Fruit fly (Drosophila melanogaster): Measurements from ENCODE around the gene CG15888.

Gene CG15888

dm6 chr3R:13286118-13286579, at the start of gene CG15888:
CG15888 (minus strand) TSS chr3R:13286529.
- no peak for TF ChIP-seq CG17806 (tag; optimal IDR thresholded peaks at IDR 0.05)
- TF ChIP-seq CG4496 (GFP tag; IDR thresholded peaks at IDR 0.05): no peak
- TF ChIP-seq CG32121 (GFP tag; IDR thresholded peaks at IDR 0.05): no peak
- no peak for TF ChIP-seq gl (tag; optimal IDR thresholded peaks at IDR 0.05)
- TF ChIP-seq fd96Ca (GFP tag; IDR thresholded peaks at IDR 0.05): no peak
- TF ChIP-seq CG8301 (tag; optimal IDR thresholded peaks at IDR 0.05): no peak

DNA sequence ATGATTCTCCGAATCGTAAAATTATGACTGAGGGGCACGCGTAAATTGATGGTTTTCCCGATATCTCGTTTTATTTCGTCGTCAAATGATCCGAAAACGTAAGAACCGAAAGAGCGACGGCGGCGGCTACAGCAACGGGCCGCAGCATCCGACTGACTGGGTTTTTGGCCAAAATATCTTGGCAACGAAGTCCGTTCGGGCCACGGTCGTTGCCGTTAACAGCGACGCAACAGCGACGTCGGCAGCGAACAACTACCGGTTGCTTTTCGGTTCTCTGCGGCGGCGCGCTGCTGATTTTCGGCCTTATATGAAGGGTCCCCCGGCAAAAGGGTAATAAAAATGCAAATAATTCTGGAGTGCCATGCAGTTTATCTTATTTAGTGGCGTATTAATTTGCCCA, 47.7 kb upstream of the CG15888 start, which contains the start of gene PK2-R2:
Gene PK2-R2, minus strand, starts transcription at position 160 of the 400 bp plus-strand sequence.
- TF ChIP-seq CG14655 (GFP tag; optimal IDR thresholded peaks at IDR 0.05) (no peak), Ets98B (GFP tag; IDR thresholded peaks at IDR 0.05) (no peak), D1 (tag; optimal IDR thresholded peaks at IDR 0.05) (no peak), gl (tag; optimal IDR thresholded peaks at IDR 0.05) (no peak), CG13204 (GFP tag; optimal IDR thresholded peaks at IDR 0.05) (no peak)

DNA sequence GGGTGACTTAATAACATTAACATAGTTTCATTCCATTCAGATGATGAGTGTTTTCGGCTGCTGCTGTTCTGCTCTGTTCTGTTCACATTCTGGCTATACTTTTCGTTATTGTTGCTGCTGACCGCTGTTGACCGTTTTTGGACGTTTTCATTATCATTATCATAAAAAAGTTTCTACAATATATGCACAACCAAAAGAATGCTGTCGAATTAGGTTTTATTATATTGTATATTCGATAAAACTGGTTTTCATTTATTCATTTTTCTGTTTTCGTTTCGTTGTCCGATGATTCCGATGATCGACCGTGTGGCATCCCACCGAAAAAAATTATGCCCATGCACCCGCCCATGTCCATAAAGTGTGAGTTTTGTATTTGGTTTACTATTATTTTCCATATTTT, 46.7 kb upstream of the CG15888 start:
- no peak for TF ChIP-seq CG32121 (GFP tag; IDR thresholded peaks at IDR 0.05)
- no peak for TF ChIP-seq Pif1A (GFP tag; optimal IDR thresholded peaks at IDR 0.05)
- no peak for TF ChIP-seq Ets98B (GFP tag; IDR thresholded peaks at IDR 0.05)
- no peak for TF ChIP-seq rn (GFP tag; IDR thresholded peaks at IDR 0.05)
- TF ChIP-seq CG8159 (tag; optimal IDR thresholded peaks at IDR 0.05): no peak
- no peak for TF ChIP-seq CG14655 (GFP tag; optimal IDR thresholded peaks at IDR 0.05)
- TF ChIP-seq D1 (tag; optimal IDR thresholded peaks at IDR 0.05): no peak
- TF ChIP-seq EcR (GFP tag; optimal IDR thresholded peaks at IDR 0.05): no peak
- TF ChIP-seq Pif1B (GFP tag; optimal IDR thresholded peaks at IDR 0.05): no peak
- no peak for TF ChIP-seq CG4496 (GFP tag; IDR thresholded peaks at IDR 0.05)
- TF ChIP-seq CG17806 (tag; optimal IDR thresholded peaks at IDR 0.05): no peak
- no peak for TF ChIP-seq CG15710 (tag; optimal IDR thresholded peaks at IDR 0.05)
- no peak for TF ChIP-seq CG12605 (GFP tag; IDR thresholded peaks at IDR 0.05)
- no peak for TF ChIP-seq CG9948 (tag; optimal IDR thresholded peaks at IDR 0.05)
- TF ChIP-seq fd96Ca (GFP tag; IDR thresholded peaks at IDR 0.05): no peak
- TF ChIP-seq CG8301 (tag; optimal IDR thresholded peaks at IDR 0.05): no peak
- no peak for TF ChIP-seq gl (tag; optimal IDR thresholded peaks at IDR 0.05)

DNA sequence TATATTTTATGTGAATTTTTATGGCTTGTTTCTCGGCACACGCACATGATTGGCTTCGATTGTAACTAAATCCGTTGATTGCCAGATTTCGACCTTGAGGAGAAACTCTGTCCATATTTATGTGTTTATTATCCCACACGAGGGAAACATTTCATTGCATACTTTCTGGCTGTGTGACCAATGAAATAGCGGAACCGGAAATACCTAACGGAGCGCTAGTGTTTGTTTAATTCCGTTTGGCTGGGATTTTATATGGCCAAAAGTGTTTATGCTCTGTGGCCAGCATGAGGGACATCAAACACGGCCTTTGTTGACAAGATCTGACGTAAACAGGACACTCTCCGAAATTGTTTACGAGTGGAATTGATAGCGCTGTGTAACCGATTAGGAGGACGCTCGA, 33.5 kb upstream of the CG15888 start:
- TF ChIP-seq CG4496 (GFP tag; IDR thresholded peaks at IDR 0.05) (peak; percentile 76; the same call in 2 of the 3 replicates), CG15710 (tag; optimal IDR thresholded peaks at IDR 0.05) (no peak), CG17806 (tag; optimal IDR thresholded peaks at IDR 0.05) (no peak), CG34367 (tag; optimal IDR thresholded peaks at IDR 0.05) (no peak), Pif1A (GFP tag; optimal IDR thresholded peaks at IDR 0.05) (peak; percentile 20), CG10348 (GFP tag; IDR thresholded peaks at IDR 0.05) (no peak), CG12605 (GFP tag; IDR thresholded peaks at IDR 0.05) (no peak), rn (GFP tag; IDR thresholded peaks at IDR 0.05) (no peak), CG13204 (GFP tag; optimal IDR thresholded peaks at IDR 0.05) (no peak), fd96Ca (GFP tag; IDR thresholded peaks at IDR 0.05) (no peak), Pif1B (GFP tag; optimal IDR thresholded peaks at IDR 0.05) (no peak)

dm6 chr3R:13319170-13319569, 32.8 kb upstream of the CG15888 start, which contains the start of gene CG45080:
CG45080 (minus strand) TSS chr3R:13319270.
- TF ChIP-seq CG14655 (GFP tag; optimal IDR thresholded peaks at IDR 0.05) (no peak), CG17806 (tag; optimal IDR thresholded peaks at IDR 0.05) (no peak), CG4496 (GFP tag; IDR thresholded peaks at IDR 0.05) (no peak), fd96Ca (GFP tag; IDR thresholded peaks at IDR 0.05) (no peak), CG9948 (tag; optimal IDR thresholded peaks at IDR 0.05) (no peak), EcR (GFP tag; optimal IDR thresholded peaks at IDR 0.05) (no peak), Pif1A (GFP tag; optimal IDR thresholded peaks at IDR 0.05) (no peak), Snoo (tag; optimal IDR thresholded peaks at IDR 0.05) (no peak), CG34367 (tag; optimal IDR thresholded peaks at IDR 0.05) (no peak), CG15710 (tag; optimal IDR thresholded peaks at IDR 0.05) (no peak), CG8301 (tag; optimal IDR thresholded peaks at IDR 0.05) (no peak), D1 (tag; optimal IDR thresholded peaks at IDR 0.05) (no peak)

DNA sequence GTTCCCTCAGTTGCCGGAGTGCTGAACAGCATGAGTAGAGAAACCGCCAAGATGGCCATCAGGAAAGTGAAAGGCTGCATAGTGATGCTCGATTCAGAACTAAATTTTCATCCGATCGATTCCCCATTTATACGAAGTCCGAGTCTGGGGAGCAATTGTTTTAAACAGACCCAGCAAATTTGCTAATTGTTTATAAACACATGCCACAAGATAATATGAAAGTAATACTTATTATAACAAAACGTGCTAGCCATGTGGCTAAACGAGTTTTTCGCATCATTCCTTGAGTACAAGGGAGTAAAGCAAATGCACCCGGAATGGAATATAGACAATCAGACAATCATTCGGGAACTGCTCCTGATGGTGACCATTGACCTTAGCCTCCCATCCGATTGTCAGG, 26.8 kb upstream of the CG15888 start, which contains the start of gene CG44142:
Gene CG44142, minus strand, starts transcription at position 101 of the 400 bp plus-strand sequence.
- TF ChIP-seq CG12605 (GFP tag; IDR thresholded peaks at IDR 0.05): no peak
- no peak for TF ChIP-seq CG14655 (GFP tag; optimal IDR thresholded peaks at IDR 0.05)
- TF ChIP-seq D1 (tag; optimal IDR thresholded peaks at IDR 0.05): no peak

DNA sequence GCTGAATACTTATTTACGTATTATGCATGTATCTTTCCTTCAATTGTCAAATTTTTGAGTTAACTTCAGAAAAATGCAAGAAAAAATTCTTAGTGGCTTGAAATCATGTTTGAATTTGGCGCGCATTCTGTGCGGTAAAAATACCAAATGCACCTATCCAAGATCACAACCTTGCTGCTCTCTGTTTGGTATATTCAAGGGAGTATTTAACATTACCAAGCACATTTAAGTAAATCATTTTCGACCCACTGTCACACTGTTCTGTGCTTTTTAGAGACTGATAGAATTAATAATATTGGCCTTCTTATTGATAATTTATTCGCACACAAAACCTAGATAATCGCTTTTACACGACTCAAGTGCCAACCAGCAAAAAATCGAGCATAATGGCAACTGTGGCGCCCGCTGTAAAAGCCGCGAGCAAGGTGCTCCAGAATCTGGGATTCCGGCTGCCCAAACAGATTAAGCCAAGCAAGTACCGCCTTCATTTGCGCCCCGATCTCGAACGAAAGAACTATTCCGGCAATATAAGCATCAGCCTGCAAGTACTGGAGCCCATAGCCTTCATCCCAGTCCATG, 22.9 kb upstream of the CG15888 start:
- TF ChIP-seq CG10348 (GFP tag; IDR thresholded peaks at IDR 0.05) (no peak), fd96Ca (GFP tag; IDR thresholded peaks at IDR 0.05) (no peak), rn (GFP tag; IDR thresholded peaks at IDR 0.05) (no peak), CG34367 (tag; optimal IDR thresholded peaks at IDR 0.05) (no peak), CG17806 (tag; optimal IDR thresholded peaks at IDR 0.05) (no peak), Pif1B (GFP tag; optimal IDR thresholded peaks at IDR 0.05) (no peak), gl (tag; optimal IDR thresholded peaks at IDR 0.05) (no peak), CG9948 (tag; optimal IDR thresholded peaks at IDR 0.05) (no peak), CG12605 (GFP tag; IDR thresholded peaks at IDR 0.05) (no peak), CG8159 (tag; optimal IDR thresholded peaks at IDR 0.05) (no peak), CG32121 (GFP tag; IDR thresholded peaks at IDR 0.05) (no peak), Snoo (tag; optimal IDR thresholded peaks at IDR 0.05) (no peak), CG8301 (tag; optimal IDR thresholded peaks at IDR 0.05) (no peak), CG13204 (GFP tag; optimal IDR thresholded peaks at IDR 0.05) (no peak), Ets98B (GFP tag; IDR thresholded peaks at IDR 0.05) (no peak), D1 (tag; optimal IDR thresholded peaks at IDR 0.05) (no peak), CG15710 (tag; optimal IDR thresholded peaks at IDR 0.05) (no peak), CG14655 (GFP tag; optimal IDR thresholded peaks at IDR 0.05) (no peak), CG4496 (GFP tag; IDR thresholded peaks at IDR 0.05) (no peak), EcR (GFP tag; optimal IDR thresholded peaks at IDR 0.05) (no peak)
